Fruit fly (Drosophila melanogaster) whole organism, pupa: ENCODE results near the gene spdo.

ENCODE experiments used
- CG10348 ChIP-seq: fragments of 200-800 bp; sonication (Bioruptor generic); IDR thresholded peaks from 2 replicates; pipeline ENCODE4 v1.3.6; 2022; ENCODE audit warnings: missing biosample characterization, missing genetic modification characterization
- CG12605 ChIP-seq: fragments of 200-800 bp; sonication (Bioruptor generic); IDR thresholded peaks from 2 replicates; pipeline ENCODE4 v1.3.6; 2022; ENCODE audit warnings: missing biosample characterization, missing genetic modification characterization
- CG13204 ChIP-seq: fragments of 200-800 bp; sonication (Bioruptor generic); optimal IDR thresholded peaks from 2 replicates; lab custom pipeline; 2018; ENCODE audit warnings: missing biosample characterization, mild to moderate bottlenecking, missing genetic modification characterization, moderate library complexity
- CG14655 ChIP-seq: fragments of 200-800 bp; sonication (Bioruptor generic); optimal IDR thresholded peaks from 3 replicates; lab custom pipeline; 2017; ENCODE audit warnings: mild to moderate bottlenecking, missing biosample characterization, missing genetic modification reagents, missing genetic modification characterization
- CG15710 ChIP-seq: fragments of 200-800 bp; sonication (Bioruptor generic); optimal IDR thresholded peaks from 2 replicates; lab custom pipeline; 2018; ENCODE audit warnings: missing biosample characterization, mild to moderate bottlenecking, missing genetic modification characterization, moderate library complexity
- CG17806 ChIP-seq: fragments of 200-800 bp; sonication (Bioruptor generic); optimal IDR thresholded peaks from 2 replicates; lab custom pipeline; 2018; ENCODE audit warnings: missing biosample characterization, mild to moderate bottlenecking, missing genetic modification characterization, moderate library complexity
- CG32121 ChIP-seq: fragments of 200-800 bp; sonication (Bioruptor generic); IDR thresholded peaks from 2 replicates; pipeline ENCODE4 v1.3.6; 2022; ENCODE audit warnings: missing biosample characterization, missing genetic modification characterization
- CG34367 ChIP-seq: fragments of 200-800 bp; sonication (Bioruptor generic); optimal IDR thresholded peaks from 2 replicates; lab custom pipeline; 2018; ENCODE audit warnings: missing biosample characterization, mild to moderate bottlenecking, missing genetic modification characterization
- CG4496 ChIP-seq: fragments of 200-800 bp; sonication (Bioruptor generic); IDR thresholded peaks from 3 replicates; pipeline ENCODE4 v1.3.6; 2022; ENCODE audit warnings: missing biosample characterization, missing genetic modification characterization
- CG8159 ChIP-seq: fragments of 200-800 bp; sonication (Bioruptor generic); optimal IDR thresholded peaks from 3 replicates; lab custom pipeline; 2018; ENCODE audit warnings: missing biosample characterization, mild to moderate bottlenecking, missing genetic modification characterization, moderate library complexity
- CG8301 ChIP-seq: fragments of 200-800 bp; sonication (Bioruptor generic); optimal IDR thresholded peaks from 2 replicates; lab custom pipeline; 2018; ENCODE audit warnings: missing biosample characterization, mild to moderate bottlenecking, missing genetic modification characterization
- CG9948 ChIP-seq: fragments of 200-800 bp; sonication (Bioruptor generic); optimal IDR thresholded peaks from 2 replicates; lab custom pipeline; 2018; ENCODE audit warnings: missing biosample characterization, mild to moderate bottlenecking, missing genetic modification characterization, moderate library complexity
- D1 ChIP-seq: fragments of 200-800 bp; sonication (Bioruptor generic); optimal IDR thresholded peaks from 2 replicates; lab custom pipeline; 2018; ENCODE audit warnings: missing biosample characterization, mild to moderate bottlenecking, missing genetic modification characterization, moderate library complexity
- EcR ChIP-seq: fragments of 200-800 bp; sonication (Bioruptor generic); optimal IDR thresholded peaks from 3 replicates; lab custom pipeline; 2019; ENCODE audit warnings: missing biosample characterization, missing genetic modification characterization, mild to moderate bottlenecking, moderate library complexity, missing genetic modification reagents
- Ets98B ChIP-seq: fragments of 200-800 bp; sonication (Bioruptor generic); IDR thresholded peaks from 2 replicates; pipeline ENCODE4 v1.3.6; 2022; ENCODE audit warnings: missing biosample characterization, missing genetic modification characterization
- Pif1A ChIP-seq: fragments of 200-800 bp; sonication (Bioruptor generic); optimal IDR thresholded peaks from 3 replicates; lab custom pipeline; 2016; ENCODE audit warnings: missing biosample characterization, missing genetic modification characterization
- Pif1B ChIP-seq: fragments of 200-800 bp; sonication (Bioruptor generic); optimal IDR thresholded peaks from 3 replicates; lab custom pipeline; 2016; ENCODE audit warnings: missing biosample characterization, missing genetic modification characterization
- Snoo ChIP-seq: fragments of 200-800 bp; sonication (Bioruptor generic); optimal IDR thresholded peaks from 3 replicates; lab custom pipeline; 2017; ENCODE audit warnings: missing biosample characterization, mild to moderate bottlenecking, missing genetic modification characterization, inconsistent platforms
- fd96Ca ChIP-seq: fragments of 200-800 bp; sonication (Bioruptor generic); IDR thresholded peaks from 3 replicates; pipeline ENCODE4 v1.3.6; 2022; ENCODE audit warnings: missing biosample characterization, missing genetic modification characterization
- gl ChIP-seq: fragments of 200-800 bp; sonication (Bioruptor generic); optimal IDR thresholded peaks from 2 replicates; lab custom pipeline; 2018; ENCODE audit warnings: missing biosample characterization, mild to moderate bottlenecking, missing genetic modification characterization
- rn ChIP-seq: fragments of 200-800 bp; sonication (Bioruptor generic); IDR thresholded peaks from 2 replicates; pipeline ENCODE4 v1.3.6; 2022; ENCODE audit warnings: missing biosample characterization, missing genetic modification characterization

Gene spdo

DNA sequence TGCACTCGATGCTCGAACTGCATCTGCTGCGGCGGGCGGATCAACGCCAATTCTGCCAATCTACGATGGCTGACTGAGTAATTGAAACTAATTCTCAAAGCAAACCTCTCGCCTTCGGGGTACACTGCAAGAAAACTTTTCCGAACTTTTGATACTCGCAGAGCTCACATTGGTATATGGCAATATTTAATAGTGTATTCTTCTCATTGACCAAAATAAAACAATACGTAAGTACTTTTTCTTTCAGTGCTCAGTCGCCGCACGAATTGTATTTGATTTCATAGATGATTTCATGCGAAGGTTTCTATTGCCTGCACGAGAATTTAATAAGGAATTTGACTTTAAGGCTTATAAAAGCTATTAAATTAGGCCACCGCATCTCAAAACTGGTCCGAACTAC lies 49.1 kb downstream of the spdo start:
- TF ChIP-seq Ets98B (GFP tag; lab: Robert Waterston, UW) (peak; percentile 58), CG17806 (tag; lab: Kevin White, UChicago) (no peak), Snoo (tag; lab: Kevin White, UChicago) (no peak), CG34367 (tag; lab: Kevin White, UChicago) (no peak), CG8159 (tag; lab: Kevin White, UChicago) (no peak), CG13204 (GFP tag; lab: Kevin White, UChicago) (no peak), D1 (tag; lab: Kevin White, UChicago) (no peak), CG4496 (peak; percentile 62; the same call in 2 of the 3 replicates), gl (tag; lab: Kevin White, UChicago) (no peak), CG14655 (GFP tag; lab: Kevin White, UChicago) (peak; percentile 9), CG8301 (tag; lab: Kevin White, UChicago) (no peak), CG12605 (GFP tag; lab: Robert Waterston, UW) (no peak), CG9948 (tag; lab: Kevin White, UChicago) (no peak), fd96Ca (GFP tag; lab: Robert Waterston, UW) (peak; percentile 42; the same call in 1 of the 3 replicates)
- TF ChIP-seq, all 21 proteins: peak for 4

- TF ChIP-seq CG32121, result peak; percentile 63; the same call in 1 of the 2 replicates
- no peak for TF ChIP-seq rn
- peak; percentile 51; the same call in 1 of the 2 replicates for TF ChIP-seq CG12605 (GFP tag; lab: Robert Waterston, UW)
- TF ChIP-seq D1 (tag; lab: Kevin White, UChicago), result no peak
- no peak for TF ChIP-seq Snoo (tag; lab: Kevin White, UChicago)
- no peak for TF ChIP-seq CG13204 (GFP tag; lab: Kevin White, UChicago)
- TF ChIP-seq CG4496, result peak; percentile 63; the same call in 2 of the 3 replicates
- no peak for TF ChIP-seq CG8301 (tag; lab: Kevin White, UChicago)
- no peak for TF ChIP-seq gl (tag; lab: Kevin White, UChicago)
- no peak; the same call in 2 of the 3 replicates for TF ChIP-seq fd96Ca (GFP tag; lab: Robert Waterston, UW)
- no peak for TF ChIP-seq CG9948 (tag; lab: Kevin White, UChicago)
- TF ChIP-seq Ets98B (GFP tag; lab: Robert Waterston, UW), result peak; percentile 55; the same call in 1 of the 2 replicates
- peak; percentile 60 for TF ChIP-seq Pif1B (GFP tag; lab: Kevin White, UChicago)
- TF ChIP-seq CG17806 (tag; lab: Kevin White, UChicago), result no peak
- no peak for TF ChIP-seq CG14655 (GFP tag; lab: Kevin White, UChicago)
- TF ChIP-seq CG10348, result no peak
- TF ChIP-seq CG8159 (tag; lab: Kevin White, UChicago), result peak; percentile 5
- TF ChIP-seq CG34367 (tag; lab: Kevin White, UChicago), result no peak
- no peak for TF ChIP-seq EcR
- no peak for TF ChIP-seq CG15710 (tag; lab: Kevin White, UChicago)
- peak; percentile 32 for TF ChIP-seq Pif1A
These were observed 50.4 kb downstream of the spdo start, which contains the start of gene jdp for dm6 chr3R:30526799-30527465. Gene jdp (minus strand): TSS chr3R:30527037.
